Fruit fly (Drosophila melanogaster): ENCODE results near the gene CG34155.

Gene CG34155

dm6 chr3R:30514255-30514827 lies 45.7 kb downstream of the CG34155 start, which contains the start of the genes CG31524 and CG9698:
Gene CG31524, minus strand, starts transcription at chr3R:30514355.
Gene CG9698, plus strand, starts transcription at chr3R:30514777.
- no peak for TF ChIP-seq Sin3A (optimal IDR thresholded peaks at IDR 0.05)
- TF ChIP-seq ttk (optimal IDR thresholded peaks at IDR 0.05), result no peak
- no peak for TF ChIP-seq Myc (optimal IDR thresholded peaks at IDR 0.05)
- TF ChIP-seq h (optimal IDR thresholded peaks at IDR 0.05), result no peak
- no peak for TF ChIP-seq psq (optimal IDR thresholded peaks at IDR 0.05)
- no peak for TF ChIP-seq insv (optimal IDR thresholded peaks at IDR 0.05)

DNA sequence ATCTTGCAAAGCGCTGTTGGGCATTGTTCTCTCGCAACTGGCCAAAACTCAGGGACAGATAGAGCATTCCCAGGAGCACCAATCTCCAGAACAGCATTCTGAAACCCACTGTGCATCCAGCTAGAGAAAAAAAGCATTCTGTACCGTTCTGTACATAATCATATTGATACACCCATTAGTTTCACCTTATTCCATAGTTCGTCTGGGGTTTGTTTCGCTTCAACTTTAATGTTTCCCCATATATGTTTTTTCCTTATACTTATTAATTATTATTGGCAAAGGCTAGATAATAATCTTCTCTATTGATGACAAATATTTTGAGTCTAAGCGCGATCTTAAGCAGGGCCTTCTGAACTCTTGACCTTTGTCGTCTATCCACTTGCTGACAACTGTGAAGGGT lies 47.9 kb downstream of the CG34155 start, which contains the start of gene PH4alphaNE2:
Gene PH4alphaNE2, minus strand, starts transcription at position 101 of the 400 bp plus-strand sequence.
- TF ChIP-seq Sin3A (optimal IDR thresholded peaks at IDR 0.05) (no peak), ttk (optimal IDR thresholded peaks at IDR 0.05) (no peak), psq (optimal IDR thresholded peaks at IDR 0.05) (no peak), Myc (optimal IDR thresholded peaks at IDR 0.05) (no peak), insv (optimal IDR thresholded peaks at IDR 0.05) (no peak), h (optimal IDR thresholded peaks at IDR 0.05) (no peak)

DNA sequence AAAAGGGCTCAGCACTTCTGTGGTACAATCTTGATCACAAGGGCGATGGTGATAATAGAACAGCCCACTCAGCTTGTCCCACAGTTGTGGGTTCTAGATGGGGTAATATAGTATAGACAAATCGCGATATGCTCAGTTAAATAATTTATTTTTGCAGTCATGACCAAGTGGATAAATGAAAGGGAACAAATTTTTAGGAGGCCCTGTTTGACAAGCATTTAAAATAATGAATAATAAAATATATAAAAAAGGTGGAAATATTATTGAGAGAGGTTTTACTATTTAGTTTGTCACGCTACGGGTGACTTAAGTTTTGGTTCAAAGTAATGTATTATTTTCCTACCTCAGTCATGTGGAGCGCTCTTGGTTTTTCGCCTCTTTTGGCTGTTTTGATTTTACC lies 52.3 kb downstream of the CG34155 start, which contains the start of gene CG34041:
Gene CG34041, plus strand, starts transcription at position 301 of the 400 bp plus-strand sequence.
- TF ChIP-seq Myc (optimal IDR thresholded peaks at IDR 0.05) (no peak), insv (optimal IDR thresholded peaks at IDR 0.05) (no peak), psq (optimal IDR thresholded peaks at IDR 0.05) (no peak), ttk (optimal IDR thresholded peaks at IDR 0.05) (no peak), Sin3A (optimal IDR thresholded peaks at IDR 0.05) (no peak), h (optimal IDR thresholded peaks at IDR 0.05) (no peak)

DNA sequence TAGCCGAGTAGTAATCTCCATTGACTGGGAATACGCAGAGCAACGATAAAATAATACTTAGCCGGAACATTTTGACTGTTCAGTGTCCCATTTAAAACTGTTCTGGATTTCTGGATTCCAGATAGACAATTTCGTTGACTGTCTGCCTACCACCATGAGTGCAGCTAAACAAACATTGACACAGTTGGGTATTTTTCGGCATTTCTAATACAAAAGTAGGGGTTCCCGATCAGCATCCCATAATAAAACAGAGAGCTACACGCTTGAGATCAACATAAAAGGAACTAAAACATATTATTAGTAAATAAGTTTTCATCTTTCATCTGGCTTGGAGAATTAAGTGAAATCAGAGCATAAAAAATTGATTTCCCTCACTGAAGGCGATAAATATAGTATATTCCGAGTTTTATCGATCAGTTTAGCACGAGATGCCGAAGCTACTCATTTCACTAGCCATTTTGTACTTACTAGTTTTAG lies 54.4 kb downstream of the CG34155 start, which contains the start of the genes PH4alphaSG1 and CG15539:
Gene PH4alphaSG1, minus strand, starts transcription at position 101 of the 477 bp plus-strand sequence.
Gene CG15539, plus strand, starts transcription at position 427 of the 477 bp plus-strand sequence.
- no peak for TF ChIP-seq Sin3A (optimal IDR thresholded peaks at IDR 0.05)
- TF ChIP-seq Myc (optimal IDR thresholded peaks at IDR 0.05), result no peak
- TF ChIP-seq insv (optimal IDR thresholded peaks at IDR 0.05), result no peak
- TF ChIP-seq ttk (optimal IDR thresholded peaks at IDR 0.05), result no peak
- no peak for TF ChIP-seq h (optimal IDR thresholded peaks at IDR 0.05)
- no peak for TF ChIP-seq psq (optimal IDR thresholded peaks at IDR 0.05)

Measured in Kc167 (cell line).